Worm (Caenorhabditis elegans): ENCODE data around the gene F47D12.7.
A peak's percentile ranks its signal among the peaks of the same experiment; 100 is the strongest.

The F47D12.7 gene

DNA sequence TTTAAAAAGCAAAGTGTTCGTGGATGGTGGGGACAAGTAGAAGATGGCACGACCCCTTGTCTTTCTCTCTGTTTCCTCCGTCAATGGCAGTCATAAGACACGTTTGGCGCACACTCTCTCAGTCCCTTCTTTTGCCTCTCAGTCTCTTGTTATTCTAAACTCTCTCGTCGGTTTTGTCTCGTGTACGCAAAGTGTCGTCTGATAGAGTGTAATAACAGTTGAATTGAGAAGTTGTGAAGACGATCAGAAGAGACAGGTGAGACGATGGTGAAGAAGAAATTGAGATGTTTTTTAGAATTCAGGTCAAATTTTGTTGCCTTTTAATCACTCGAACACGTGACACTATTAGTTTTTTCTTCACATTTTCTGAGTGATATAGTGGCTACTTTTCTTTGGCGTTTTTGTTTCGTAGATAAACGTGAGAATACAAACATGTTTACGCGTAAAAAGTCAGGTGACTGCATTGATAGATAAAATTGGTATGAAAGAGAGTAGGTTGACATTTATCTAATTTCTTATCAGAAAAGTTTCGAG is 7.4 kb upstream of the F47D12.7 start, which contains the start of gene F47D12.9 (continued):
- TF ChIP-seq ceh-27 (GFP tag; optimal IDR thresholded peaks at IDR 0.05) (peak; percentile 78), C06A6.2 (GFP tag; conservative IDR thresholded peaks at IDR 0.05) (0 out of 2 replicates have a peak, but pooled peaks have one; percentile 26), nhr-80 (tag; optimal IDR thresholded peaks at IDR 0.05) (peak; percentile 61), lin-40 (tag; optimal IDR thresholded peaks at IDR 0.05) (peak; percentile 81), rec-8 (tag; optimal IDR thresholded peaks at IDR 0.05) (no peak), ceh-58 (GFP tag; IDR thresholded peaks at IDR 0.05) (no peak), tbx-9 (tag; optimal IDR thresholded peaks at IDR 0.05; ENCODE audit: borderline replicate concordance) (no peak), K12H6.12 (tag; optimal IDR thresholded peaks at IDR 0.05) (peak; percentile 82), somi-1 (GFP tag; optimal IDR thresholded peaks at IDR 0.05) (peak; percentile 80), dpff-1 (tag; optimal IDR thresholded peaks at IDR 0.05) (no peak), pbrm-1 (GFP tag; IDR thresholded peaks at IDR 0.05) (0 out of 2 replicates have a peak, but pooled peaks have one; percentile 46), hmg-1.2 (GFP tag; IDR thresholded peaks at IDR 0.05) (peak; percentile 89), F52B5.7 (tag; optimal IDR thresholded peaks at IDR 0.05) (no peak), F22D6.2 (tag; optimal IDR thresholded peaks at IDR 0.05) (peak; percentile 30), F23B12.7 (tag; optimal IDR thresholded peaks at IDR 0.05; ENCODE audit: insufficient read depth) (peak; percentile 22), B0336.3 (GFP tag; IDR thresholded peaks at IDR 0.05) (peak; percentile 46; the same call in 1 of the 2 replicates), ztf-28 (GFP tag; IDR thresholded peaks at IDR 0.05) (no peak), ekl-4 (GFP tag; IDR thresholded peaks at IDR 0.05) (peak; percentile 45; the same call in 1 of the 2 replicates), let-526 (GFP tag; IDR thresholded peaks at IDR 0.05) (no peak), F33H1.4 (GFP tag; IDR thresholded peaks at IDR 0.05) (no peak), attf-6 (GFP tag; IDR thresholded peaks at IDR 0.05) (no peak), ztf-22 (GFP tag; optimal IDR thresholded peaks at IDR 0.05) (no peak), zim-3 (tag; optimal IDR thresholded peaks at IDR 0.05) (no peak), attf-3 (GFP tag; conservative IDR thresholded peaks at IDR 0.05) (no peak), T07F8.4 (tag; optimal IDR thresholded peaks at IDR 0.05) (no peak), tbp1 (GFP tag; optimal IDR thresholded peaks at IDR 0.05) (peak; percentile 20), hrde-1 (tag; optimal IDR thresholded peaks at IDR 0.05; ENCODE audit: borderline replicate concordance) (no peak), snpc-4 (GFP tag; optimal IDR thresholded peaks at IDR 0.05) (no peak), snpc-4 (tag; optimal IDR thresholded peaks at IDR 0.05) (peak in 2 of 4 experiments; percentile 8 to 39), ccch-3 (GFP tag; optimal IDR thresholded peaks at IDR 0.05) (no peak), tlf-1 (GFP tag; optimal IDR thresholded peaks at IDR 0.05) (peak; percentile 27), dpl-1 (GFP tag; optimal IDR thresholded peaks at IDR 0.05) (no peak), nhr-179 (tag; optimal IDR thresholded peaks at IDR 0.05) (no peak), Y53F4B.3 (GFP tag; IDR thresholded peaks at IDR 0.05) (no peak), dox-1 (GFP tag; IDR thresholded peaks at IDR 0.05) (peak; percentile 62; the same call in 1 of the 2 replicates), ztf-26 (tag; optimal IDR thresholded peaks at IDR 0.05) (peak; percentile 60), F57A8.1 (GFP tag; optimal IDR thresholded peaks at IDR 0.05) (no peak), lin-54 (GFP tag; optimal IDR thresholded peaks at IDR 0.05) (peak; percentile 16), madf-6 (GFP tag; IDR thresholded peaks at IDR 0.05) (0 out of 2 replicates have a peak, but pooled peaks have one; percentile 8), nhr-90 (tag; optimal IDR thresholded peaks at IDR 0.05) (no peak), cebp-1 (GFP tag; IDR thresholded peaks at IDR 0.05) (no peak), cebp-1 (tag; optimal IDR thresholded peaks at IDR 0.05) (peak; percentile 74)
